Fruit fly (Drosophila melanogaster) whole organism, embryonic: ENCODE results near the gene CG31870.

Experiments
- Asciz ChIP-seq: fragments of 200-800 bp; sonication (Bioruptor generic); optimal IDR thresholded peaks from 2 replicates; lab custom pipeline; 2017; ENCODE audit warnings: missing biosample characterization, mild to moderate bottlenecking, missing genetic modification characterization, missing genetic modification reagents
- CG10366 ChIP-seq: fragments of 200-800 bp; sonication (Bioruptor generic); IDR thresholded peaks from 2 replicates; pipeline ENCODE4 v1.3.6; 2022; ENCODE audit warnings: missing biosample characterization, missing genetic modification characterization
- CG12236 ChIP-seq: fragments of 200-800 bp; sonication (Bioruptor generic); optimal IDR thresholded peaks from 2 replicates; lab custom pipeline; 2016; ENCODE audit warnings: missing biosample characterization, missing genetic modification characterization
- CG15601 ChIP-seq: fragments of 200-800 bp; sonication (Bioruptor generic); optimal IDR thresholded peaks from 3 replicates; lab custom pipeline; 2019; ENCODE audit warnings: missing biosample characterization, mild to moderate bottlenecking, missing genetic modification characterization, moderate library complexity
- CG1603 ChIP-seq: fragments of 200-800 bp; sonication (Bioruptor generic); optimal IDR thresholded peaks from 2 replicates; lab custom pipeline; 2019; ENCODE audit warnings: missing biosample characterization, mild to moderate bottlenecking, missing genetic modification characterization, moderate library complexity
- CG16813 ChIP-seq: fragments of 200-800 bp; sonication (Bioruptor generic); IDR thresholded peaks from 3 replicates; pipeline ENCODE4 v1.3.6; 2022; ENCODE audit warnings: missing biosample characterization, missing genetic modification characterization; ENCODE audit not compliant: partially characterized antibody
- CG17568 ChIP-seq: fragments of 200-800 bp; sonication (Bioruptor generic); optimal IDR thresholded peaks from 2 replicates; lab custom pipeline; 2018; ENCODE audit warnings: missing biosample characterization, mild to moderate bottlenecking, missing genetic modification characterization, moderate library complexity
- CG2712 ChIP-seq: fragments of 200-800 bp; optimal IDR thresholded peaks from 3 replicates; lab custom pipeline; 2019; ENCODE audit warnings: missing biosample characterization, mild to moderate bottlenecking, missing genetic modification characterization, moderate library complexity
- CG31441 ChIP-seq: fragments of 200-800 bp; sonication (Bioruptor generic); IDR thresholded peaks from 2 replicates; pipeline ENCODE4 v1.3.6; 2022; ENCODE audit warnings: missing biosample characterization, missing genetic modification characterization
- CG32767 ChIP-seq: fragments of 200-800 bp; sonication (Bioruptor generic); IDR thresholded peaks from 2 replicates; pipeline ENCODE4 v1.3.6; 2022; ENCODE audit warnings: missing biosample characterization, missing genetic modification characterization
- CG4360 ChIP-seq: fragments of 200-800 bp; sonication (Bioruptor generic); IDR thresholded peaks from 2 replicates; pipeline ENCODE4 v1.3.6; 2022; ENCODE audit warnings: missing biosample characterization, missing genetic modification characterization
- CG4820 ChIP-seq: fragments of 200-800 bp; sonication (Bioruptor generic); optimal IDR thresholded peaks from 3 replicates; lab custom pipeline; 2016; ENCODE audit warnings: missing biosample characterization, missing genetic modification characterization
- CG6654 ChIP-seq: fragments of 200-800 bp; sonication (Bioruptor generic); optimal IDR thresholded peaks from 2 replicates; lab custom pipeline; 2017; ENCODE audit warnings: missing biosample characterization, mild to moderate bottlenecking, missing genetic modification characterization
- CG9727 ChIP-seq: fragments of 200-800 bp; sonication (Bioruptor generic); optimal IDR thresholded peaks from 3 replicates; lab custom pipeline; 2017; ENCODE audit warnings: missing biosample characterization, mild to moderate bottlenecking, missing genetic modification characterization
- CG9876 ChIP-seq: fragments of 200-800 bp; sonication (Bioruptor generic); optimal IDR thresholded peaks from 2 replicates; lab custom pipeline; 2016; ENCODE audit warnings: missing biosample characterization, missing genetic modification characterization
- CHES-1-like ChIP-seq: fragments of 200-800 bp; sonication (Bioruptor generic); optimal IDR thresholded peaks from 2 replicates; lab custom pipeline; 2016; ENCODE audit warnings: missing biosample characterization, missing genetic modification characterization
- D19B ChIP-seq: fragments of 200-800 bp; sonication (Bioruptor generic); optimal IDR thresholded peaks from 2 replicates; lab custom pipeline; 2017; ENCODE audit warnings: missing biosample characterization, mild to moderate bottlenecking, missing genetic modification characterization
- Deaf1 ChIP-seq: fragments of 200-800 bp; optimal IDR thresholded peaks from 3 replicates; lab custom pipeline; 2019; ENCODE audit warnings: missing biosample characterization, mild to moderate bottlenecking, missing genetic modification characterization, moderate library complexity
- Doc2 ChIP-seq: fragments of 200-800 bp; sonication (Bioruptor generic); IDR thresholded peaks from 2 replicates; pipeline ENCODE4 v1.3.6; 2022; ENCODE audit warnings: missing biosample characterization, missing genetic modification characterization
- Dref ChIP-seq: fragments of 200-800 bp; sonication (Bioruptor generic); IDR thresholded peaks from 2 replicates; pipeline ENCODE4 v1.3.6; 2022; ENCODE audit warnings: missing biosample characterization, missing genetic modification characterization
- Hey ChIP-seq: fragments of 200-800 bp; sonication (Bioruptor generic); optimal IDR thresholded peaks from 3 replicates; lab custom pipeline; 2018; ENCODE audit warnings: missing biosample characterization, mild to moderate bottlenecking, missing genetic modification characterization
- Hr3 ChIP-seq: fragments of 200-800 bp; sonication (Bioruptor generic); optimal IDR thresholded peaks from 3 replicates; lab custom pipeline; 2016; ENCODE audit warnings: missing biosample characterization, missing genetic modification characterization
- Hsf ChIP-seq: fragments of 200-800 bp; sonication (Bioruptor generic); optimal IDR thresholded peaks from 3 replicates; lab custom pipeline; 2016; ENCODE audit warnings: missing biosample characterization, missing genetic modification characterization
- Lhr ChIP-seq: fragments of 200-800 bp; sonication (Bioruptor generic); optimal IDR thresholded peaks from 3 replicates; lab custom pipeline; 2017; ENCODE audit warnings: mild to moderate bottlenecking, missing biosample characterization, missing genetic modification reagents, missing genetic modification characterization
- Lpt ChIP-seq: fragments of >200 bp; optimal IDR thresholded peaks from 2 replicates; lab custom pipeline; 2018; ENCODE audit warnings: missing biosample characterization, missing genetic modification characterization
- Scr ChIP-seq: fragments of 200-800 bp; sonication (Bioruptor generic); IDR thresholded peaks from 2 replicates; pipeline ENCODE4 v1.3.6; 2022; ENCODE audit warnings: missing biosample characterization, missing genetic modification characterization; ENCODE audit not compliant: partially characterized antibody
- Six4 ChIP-seq: fragments of 200-800 bp; sonication (Bioruptor generic); optimal IDR thresholded peaks from 2 replicates; lab custom pipeline; 2016; ENCODE audit warnings: missing biosample characterization, missing genetic modification characterization
- Spps ChIP-seq: fragments of 200-800 bp; sonication (Bioruptor generic); optimal IDR thresholded peaks from 2 replicates; lab custom pipeline; 2018; ENCODE audit warnings: missing biosample characterization, mild to moderate bottlenecking, missing genetic modification characterization
- Tbp ChIP-seq: fragments of >200 bp; optimal IDR thresholded peaks from 2 replicates; lab custom pipeline; 2018; ENCODE audit warnings: missing biosample characterization, missing genetic modification characterization
- Xrp1 ChIP-seq: fragments of 200-800 bp; sonication (Bioruptor generic); IDR thresholded peaks from 2 replicates; pipeline ENCODE4 v1.3.6; 2022; ENCODE audit warnings: missing biosample characterization, missing genetic modification characterization
- ab ChIP-seq: fragments of 200-800 bp; sonication (Bioruptor generic); optimal IDR thresholded peaks from 2 replicates; lab custom pipeline; 2016; ENCODE audit warnings: missing biosample characterization, missing genetic modification characterization
- ase ChIP-seq: fragments of 200-800 bp; sonication (Bioruptor generic); IDR thresholded peaks from 3 replicates; pipeline ENCODE4 v1.3.6; 2022; ENCODE audit warnings: missing biosample characterization, missing genetic modification characterization
- bcd ChIP-seq: fragments of 200-800 bp; sonication (Bioruptor generic); optimal IDR thresholded peaks from 2 replicates; lab custom pipeline; 2017; ENCODE audit warnings: missing biosample characterization, mild to moderate bottlenecking, missing genetic modification characterization
- bigmax ChIP-seq: fragments of 200-800 bp; sonication (Bioruptor generic); optimal IDR thresholded peaks from 2 replicates; lab custom pipeline; 2018; ENCODE audit warnings: missing biosample characterization, mild to moderate bottlenecking, missing genetic modification characterization
- cato ChIP-seq: fragments of 200-800 bp; sonication (Bioruptor generic); optimal IDR thresholded peaks from 2 replicates; lab custom pipeline; 2016; ENCODE audit warnings: missing biosample characterization, missing genetic modification characterization, borderline replicate concordance
- en ChIP-seq: fragments of 200-800 bp; sonication (Bioruptor generic); optimal IDR thresholded peaks from 2 replicates; lab custom pipeline; 2016; ENCODE audit warnings: missing biosample characterization, missing genetic modification characterization
- eve ChIP-seq, 2 experiments: fragments of >200 bp; optimal IDR thresholded peaks; 2 replicates each; lab custom pipeline; 2017; ENCODE audit warnings: missing biosample characterization in 2 of 2, missing genetic modification characterization in 2 of 2
- ewg ChIP-seq: fragments of 200-800 bp; sonication (Bioruptor generic); optimal IDR thresholded peaks from 3 replicates; lab custom pipeline; 2017; ENCODE audit warnings: mild to moderate bottlenecking, missing biosample characterization, missing genetic modification reagents, missing genetic modification characterization
- gfzf ChIP-seq: fragments of 200-800 bp; sonication (Bioruptor generic); optimal IDR thresholded peaks from 2 replicates; lab custom pipeline; 2016; ENCODE audit warnings: missing biosample characterization, mild to moderate bottlenecking, missing genetic modification characterization, moderate library complexity
- hkb ChIP-seq, 2 experiments: fragments of 200-800 bp in 1 of 2; fragments of >200 bp in 1 of 2; sonication (Bioruptor generic) in 1 of 2; IDR thresholded peaks in 1 of 2; optimal IDR thresholded peaks in 1 of 2; 2 replicates each; pipeline versions ENCODE4 v1.3.6 to Lab custom; 2017 to 2022; ENCODE audit warnings: missing biosample characterization in 1 of 2, missing genetic modification characterization in 1 of 2
- jigr1 ChIP-seq: fragments of 200-800 bp; sonication (Bioruptor generic); IDR thresholded peaks from 3 replicates; pipeline ENCODE4 v1.3.6; 2022; ENCODE audit warnings: missing biosample characterization, missing genetic modification characterization
- jing ChIP-seq: fragments of 200-800 bp; sonication (Bioruptor generic); optimal IDR thresholded peaks from 2 replicates; lab custom pipeline; 2018; ENCODE audit warnings: missing biosample characterization, mild to moderate bottlenecking, missing genetic modification characterization
- jumu ChIP-seq: fragments of 200-800 bp; sonication (Bioruptor generic); optimal IDR thresholded peaks from 3 replicates; lab custom pipeline; 2016; ENCODE audit warnings: missing biosample characterization, missing genetic modification characterization
- kay ChIP-seq: fragments of 200-800 bp; sonication (Bioruptor generic); optimal IDR thresholded peaks from 2 replicates; lab custom pipeline; 2016; ENCODE audit warnings: missing biosample characterization, missing genetic modification characterization
- kni ChIP-seq: fragments of 200-800 bp; sonication (Bioruptor generic); optimal IDR thresholded peaks from 3 replicates; lab custom pipeline; 2017; ENCODE audit warnings: mild to moderate bottlenecking, missing biosample characterization, missing genetic modification reagents, missing genetic modification characterization
- mam ChIP-seq: fragments of 200-800 bp; sonication (Bioruptor generic); optimal IDR thresholded peaks from 3 replicates; lab custom pipeline; 2016; ENCODE audit warnings: missing biosample characterization, missing genetic modification characterization
- org-1 ChIP-seq: fragments of 200-800 bp; sonication (Bioruptor generic); optimal IDR thresholded peaks from 2 replicates; lab custom pipeline; 2017; ENCODE audit warnings: missing biosample characterization, missing genetic modification characterization
- pros ChIP-seq: fragments of 200-800 bp; sonication (Bioruptor generic); optimal IDR thresholded peaks from 3 replicates; lab custom pipeline; 2019; ENCODE audit warnings: missing biosample characterization, mild to moderate bottlenecking, missing genetic modification characterization, moderate library complexity
- sr ChIP-seq: fragments of 200-800 bp; sonication (Bioruptor generic); IDR thresholded peaks from 3 replicates; pipeline ENCODE4 v1.3.6; 2022; ENCODE audit warnings: missing biosample characterization, missing genetic modification characterization
- tup ChIP-seq: fragments of 200-800 bp; sonication (Bioruptor generic); optimal IDR thresholded peaks from 2 replicates; lab custom pipeline; 2016; ENCODE audit warnings: missing biosample characterization, mild to moderate bottlenecking, missing genetic modification characterization, moderate library complexity

CG31870 gene

dm6 chr2L:10760422-10761166 lies 29.4 kb upstream of the CG31870 start, which contains the start of gene CG6495 (continued):
- TF ChIP-seq Deaf1 (tag; lab: Kevin White, UChicago) (peak; percentile 69), Lpt (no peak), ewg (no peak), CG1603 (tag; lab: Kevin White, UChicago) (no peak), jumu (GFP tag; lab: Kevin White, UChicago) (no peak), CG2712 (tag; lab: Kevin White, UChicago) (peak; percentile 73), CG4360 (GFP tag; lab: Robert Waterston, UW) (no peak), kay (GFP tag; lab: Kevin White, UChicago) (peak; percentile 22), cato (GFP tag; lab: Kevin White, UChicago) (no peak), en (GFP tag; lab: Kevin White, UChicago) (no peak), Hr3 (GFP tag; lab: Kevin White, UChicago) (peak; percentile 5), bigmax (GFP tag; lab: Kevin White, UChicago) (no peak), gfzf (GFP tag; lab: Kevin White, UChicago) (no peak), Xrp1 (GFP tag; lab: Robert Waterston, UW) (peak; percentile 52; the same call in 1 of the 2 replicates), CHES-1-like (GFP tag; lab: Kevin White, UChicago) (no peak), Hey (tag; lab: Kevin White, UChicago) (no peak), hkb (optimal IDR thresholded peaks at IDR 0.05; lab: Kevin White, UChicago) (no peak), hkb (GFP tag; IDR thresholded peaks at IDR 0.05; lab: Robert Waterston, UW) (peak; percentile 62), D19B (GFP tag; lab: Kevin White, UChicago) (no peak), CG32767 (GFP tag; lab: Robert Waterston, UW) (no peak), CG4820 (GFP tag; lab: Kevin White, UChicago) (peak; percentile 0), CG12236 (GFP tag; lab: Kevin White, UChicago) (no peak), Spps (no peak), Six4 (GFP tag; lab: Kevin White, UChicago) (peak; percentile 32), CG6654 (GFP tag; lab: Kevin White, UChicago) (no peak), pros (no peak), ase (no peak), ab (GFP tag; lab: Kevin White, UChicago) (no peak), CG17568 (GFP tag; lab: Kevin White, UChicago) (no peak), Dref (GFP tag; lab: Robert Waterston, UW) (0 out of 2 replicates have a peak, but pooled peaks have one; percentile 32), CG31441 (GFP tag; lab: Robert Waterston, UW) (peak; percentile 80), sr (GFP tag; lab: Robert Waterston, UW) (no peak), mam (GFP tag; lab: Kevin White, UChicago) (peak; percentile 23), Asciz (GFP tag; lab: Kevin White, UChicago) (no peak), jing (GFP tag; lab: Kevin White, UChicago) (no peak), Hsf (GFP tag; lab: Kevin White, UChicago) (peak; percentile 15), CG10366 (no peak), kni (GFP tag; lab: Kevin White, UChicago) (no peak), Scr (GFP tag; lab: Robert Waterston, UW) (no peak), Tbp (GFP tag; lab: Kevin White, UChicago) (no peak), CG9727 (GFP tag; lab: Kevin White, UChicago) (peak; percentile 55), jigr1 (no peak), eve (GFP tag; optimal IDR thresholded peaks at IDR 0.05; lab: Kevin White, UChicago) (no peak), bcd (GFP tag; lab: Kevin White, UChicago) (peak; percentile 44), Doc2 (no peak), CG15601 (tag; lab: Kevin White, UChicago) (peak; percentile 49), Lhr (no peak), tup (GFP tag; lab: Kevin White, UChicago) (no peak), CG9876 (GFP tag; lab: Kevin White, UChicago) (no peak), org-1 (GFP tag; lab: Kevin White, UChicago) (peak; percentile 32), CG16813 (GFP tag; lab: Robert Waterston, UW) (no peak)
